Fruit fly (Drosophila melanogaster): Measurements from ENCODE around the gene CG7131.
A peak's percentile ranks its signal among the peaks of the same experiment; 100 is the strongest.

Gene CG7131

DNA sequence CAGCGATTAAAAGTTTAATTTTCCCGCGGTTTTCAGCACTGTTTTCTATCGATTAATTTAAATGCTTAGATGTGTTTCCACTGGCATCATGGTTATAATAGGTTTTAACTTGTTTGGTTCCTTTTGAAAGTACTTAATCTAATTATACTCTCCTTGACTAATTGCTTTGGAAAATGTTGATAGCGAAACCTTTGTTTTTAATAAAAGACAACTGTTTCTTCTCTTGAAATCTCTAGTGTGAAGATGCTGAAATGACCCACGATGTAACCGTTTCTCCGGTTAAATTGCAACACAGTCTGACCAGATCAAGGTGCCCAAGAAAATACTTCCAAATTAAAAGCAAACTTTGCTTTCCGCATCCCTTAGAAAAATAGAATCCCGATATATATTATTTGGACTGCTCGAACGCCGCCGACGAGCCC is 10.3 kb upstream of the CG7131 start, which contains the start of gene Dlc90F (continued):
- 0 out of 2 replicates have a peak, but pooled peaks have one; percentile 29 for TF ChIP-seq chm (GFP tag; IDR thresholded peaks at IDR 0.05)
- peak; percentile 98 for TF ChIP-seq Ets65A (GFP tag)
- TF ChIP-seq CG34224 (GFP tag; IDR thresholded peaks at IDR 0.05; ENCODE audit: partially characterized antibody): no peak
- TF ChIP-seq Adf1 (GFP tag; IDR thresholded peaks at IDR 0.05): peak; percentile 14; the same call in 1 of the 2 replicates
- TF ChIP-seq H15 (GFP tag; IDR thresholded peaks at IDR 0.05): peak; percentile 77; the same call in 2 of the 3 replicates
- peak; percentile 66 for TF ChIP-seq tin (GFP tag; optimal IDR thresholded peaks at IDR 0.05)
- peak; percentile 21 for TF ChIP-seq TFAM (GFP tag; optimal IDR thresholded peaks at IDR 0.05)
- TF ChIP-seq Max (GFP tag; optimal IDR thresholded peaks at IDR 0.05): peak; percentile 60
- TF ChIP-seq CG7745 (tag; optimal IDR thresholded peaks at IDR 0.05): no peak
- peak; percentile 12; the same call in 1 of the 2 replicates for TF ChIP-seq sna (GFP tag; IDR thresholded peaks at IDR 0.05; ENCODE audit: partially characterized antibody)
- peak; percentile 90 for TF ChIP-seq CG9797 (GFP tag; optimal IDR thresholded peaks at IDR 0.05)
- TF ChIP-seq CG14014 (GFP tag; IDR thresholded peaks at IDR 0.05): peak; percentile 80
- TF ChIP-seq Sry-δ (GFP tag; optimal IDR thresholded peaks at IDR 0.05): peak; percentile 78
- 0 out of 3 replicates have a peak, but pooled peaks have one; percentile 51 for TF ChIP-seq CG2199 (GFP tag; IDR thresholded peaks at IDR 0.05)
- no peak for TF ChIP-seq CG13296 (GFP tag; optimal IDR thresholded peaks at IDR 0.05)
- peak; percentile 1 for TF ChIP-seq CG3065 (GFP tag; optimal IDR thresholded peaks at IDR 0.05)
- TF ChIP-seq Optix (GFP tag; IDR thresholded peaks at IDR 0.05): peak; percentile 55; the same call in 2 of the 3 replicates
- TF ChIP-seq Asciz (GFP tag; optimal IDR thresholded peaks at IDR 0.05): peak; percentile 12
- TF ChIP-seq caup (GFP tag; optimal IDR thresholded peaks at IDR 0.05; ENCODE audit: severe bottlenecking): peak; percentile 49
- TF ChIP-seq jigr1 (GFP tag; IDR thresholded peaks at IDR 0.05): peak; percentile 69; the same call in 1 of the 3 replicates
- peak; percentile 17 for TF ChIP-seq CG4328 (GFP tag; optimal IDR thresholded peaks at IDR 0.05)
- peak; percentile 67 for TF ChIP-seq pb (GFP tag; optimal IDR thresholded peaks at IDR 0.05)
- peak; percentile 83 for TF ChIP-seq E2f1 (GFP tag; IDR thresholded peaks at IDR 0.05)
- peak; percentile 18 for TF ChIP-seq YL-1 (GFP tag; optimal IDR thresholded peaks at IDR 0.05)
- TF ChIP-seq Hr78 (GFP tag; optimal IDR thresholded peaks at IDR 0.05): no peak
- TF ChIP-seq ci (GFP tag; IDR thresholded peaks at IDR 0.05): peak; percentile 84
- TF ChIP-seq dpn (GFP tag; optimal IDR thresholded peaks at IDR 0.05): peak; percentile 76 to 85
- no peak for TF ChIP-seq D (optimal IDR thresholded peaks at IDR 0.05)
- peak; percentile 22 for TF ChIP-seq D (GFP tag; optimal IDR thresholded peaks at IDR 0.05)
- TF ChIP-seq sc (optimal IDR thresholded peaks at IDR 0.05): no peak
- TF ChIP-seq sc (GFP tag; optimal IDR thresholded peaks at IDR 0.05): peak; percentile 53
- peak; percentile 10 for TF ChIP-seq cwo (GFP tag; optimal IDR thresholded peaks at IDR 0.05)
- TF ChIP-seq so (GFP tag; IDR thresholded peaks at IDR 0.05): no peak
- peak; percentile 79 for TF ChIP-seq CG18262 (tag; optimal IDR thresholded peaks at IDR 0.05)
- TF ChIP-seq CG2129 (GFP tag; IDR thresholded peaks at IDR 0.05; ENCODE audit: partially characterized antibody): no peak
- peak in 1 of 3 experiments; percentile 74 for TF ChIP-seq lola (GFP tag; optimal IDR thresholded peaks at IDR 0.05)
- TF ChIP-seq lilli (GFP tag; optimal IDR thresholded peaks at IDR 0.05): peak; percentile 83
- TF ChIP-seq CG13775 (GFP tag; optimal IDR thresholded peaks at IDR 0.05): peak; percentile 74
- TF ChIP-seq Atf3 (GFP tag; optimal IDR thresholded peaks at IDR 0.05): peak; percentile 68
- TF ChIP-seq CG10543 (GFP tag; optimal IDR thresholded peaks at IDR 0.05): peak; percentile 50
- TF ChIP-seq gt (GFP tag; IDR thresholded peaks at IDR 0.05): no peak
- TF ChIP-seq Gug (GFP tag; IDR thresholded peaks at IDR 0.05): peak; percentile 76; the same call in 3 of the 4 replicates
- no peak for TF ChIP-seq CG7987 (GFP tag; optimal IDR thresholded peaks at IDR 0.05)
- no peak for TF ChIP-seq luna (GFP tag; optimal IDR thresholded peaks at IDR 0.05)
- no peak for TF ChIP-seq Neu2 (GFP tag; optimal IDR thresholded peaks at IDR 0.05; ENCODE audit: borderline replicate concordance)
- peak; percentile 87 for TF ChIP-seq stwl (tag; optimal IDR thresholded peaks at IDR 0.05)
- TF ChIP-seq ranshi (GFP tag; IDR thresholded peaks at IDR 0.05): peak; percentile 72; the same call in 1 of the 2 replicates

All from whole organism, embryonic.